Fruit fly (Drosophila melanogaster) whole organism, embryonic: ENCODE results near the gene CG13659.

Source experiments
- B-H1 ChIP-seq: fragments of 200-800 bp; sonication (Bioruptor generic); IDR thresholded peaks from 3 replicates; pipeline ENCODE4 v1.3.6; 2022; ENCODE audit warnings: missing biosample characterization, missing genetic modification characterization
- CG10209 ChIP-seq: fragments of 200-800 bp; sonication (Bioruptor generic); optimal IDR thresholded peaks from 3 replicates; lab custom pipeline; 2017; ENCODE audit warnings: missing biosample characterization, mild to moderate bottlenecking, missing genetic modification characterization, missing genetic modification reagents
- CG11093 ChIP-seq: fragments of 200-800 bp; sonication (Bioruptor generic); IDR thresholded peaks from 3 replicates; pipeline ENCODE4 v1.3.6; 2022; ENCODE audit warnings: missing biosample characterization, missing genetic modification characterization
- CG12071 ChIP-seq: fragments of 200-800 bp; sonication (Bioruptor generic); optimal IDR thresholded peaks from 3 replicates; lab custom pipeline; 2018; ENCODE audit warnings: missing biosample characterization, mild to moderate bottlenecking, missing genetic modification characterization
- CG14667 ChIP-seq: fragments of 200-800 bp; sonication (Bioruptor generic); IDR thresholded peaks from 2 replicates; pipeline ENCODE4 v1.3.6; 2022; ENCODE audit warnings: missing biosample characterization, missing genetic modification characterization
- CG14710 ChIP-seq: fragments of 200-800 bp; sonication (Bioruptor generic); optimal IDR thresholded peaks from 3 replicates; lab custom pipeline; 2019; ENCODE audit warnings: missing biosample characterization, mild to moderate bottlenecking, missing genetic modification characterization, moderate library complexity
- CG15479 ChIP-seq: fragments of 200-800 bp; sonication (Bioruptor generic); optimal IDR thresholded peaks from 3 replicates; lab custom pipeline; 2019; ENCODE audit warnings: missing biosample characterization, mild to moderate bottlenecking, missing genetic modification characterization, moderate library complexity
- CG1792 ChIP-seq: fragments of 200-800 bp; sonication (Bioruptor generic); optimal IDR thresholded peaks from 2 replicates; lab custom pipeline; 2016; ENCODE audit warnings: missing biosample characterization, missing genetic modification characterization
- CG18764 ChIP-seq: fragments of 200-800 bp; sonication (Bioruptor generic); optimal IDR thresholded peaks from 3 replicates; lab custom pipeline; 2016; ENCODE audit warnings: missing biosample characterization, missing genetic modification characterization
- CG2712 ChIP-seq: fragments of 200-800 bp; optimal IDR thresholded peaks from 3 replicates; lab custom pipeline; 2019; ENCODE audit warnings: missing biosample characterization, mild to moderate bottlenecking, missing genetic modification characterization, moderate library complexity
- CG3281 ChIP-seq: fragments of 200-800 bp; sonication (Bioruptor generic); optimal IDR thresholded peaks from 3 replicates; lab custom pipeline; 2017; ENCODE audit warnings: missing biosample characterization, mild to moderate bottlenecking, missing genetic modification characterization
- CG42726 ChIP-seq: fragments of 200-800 bp; sonication (Bioruptor generic); IDR thresholded peaks from 2 replicates; pipeline ENCODE4 v1.3.6; 2022; ENCODE audit warnings: missing biosample characterization, missing genetic modification characterization; ENCODE audit not compliant: partially characterized antibody
- CG7372 ChIP-seq: fragments of 200-800 bp; sonication (Bioruptor generic); IDR thresholded peaks from 2 replicates; pipeline ENCODE4 v1.3.6; 2022; ENCODE audit warnings: missing biosample characterization, missing genetic modification characterization
- CG8290 ChIP-seq, 3 experiments: fragments of 200-800 bp; sonication (Bioruptor generic); optimal IDR thresholded peaks; 2 replicates each; lab custom pipeline; 2016 to 2019; ENCODE audit warnings: missing biosample characterization in 3 of 3, missing genetic modification characterization in 3 of 3, mild to moderate bottlenecking in 2 of 3, moderate library complexity in 1 of 3
- CG9437 ChIP-seq: fragments of 200-800 bp; sonication (Bioruptor generic); optimal IDR thresholded peaks from 2 replicates; lab custom pipeline; 2018; ENCODE audit warnings: missing biosample characterization, mild to moderate bottlenecking, missing genetic modification characterization
- Chrac-16 ChIP-seq: fragments of 200-800 bp; sonication (Bioruptor generic); optimal IDR thresholded peaks from 3 replicates; lab custom pipeline; 2016; ENCODE audit warnings: missing biosample characterization, missing genetic modification characterization
- CoRest ChIP-seq: fragments of 200-800 bp; sonication (Bioruptor generic); optimal IDR thresholded peaks from 3 replicates; lab custom pipeline; 2018; ENCODE audit warnings: missing biosample characterization, mild to moderate bottlenecking, missing genetic modification characterization, moderate library complexity
- Doc2 ChIP-seq: fragments of 200-800 bp; sonication (Bioruptor generic); IDR thresholded peaks from 2 replicates; pipeline ENCODE4 v1.3.6; 2022; ENCODE audit warnings: missing biosample characterization, missing genetic modification characterization
- MBD-R2 ChIP-seq: fragments of 200-800 bp; sonication (Bioruptor generic); IDR thresholded peaks from 2 replicates; pipeline ENCODE4 v1.3.6; 2022; ENCODE audit warnings: missing biosample characterization, missing genetic modification characterization
- MESR4 ChIP-seq: fragments of 200-800 bp; sonication (Bioruptor generic); optimal IDR thresholded peaks from 2 replicates; lab custom pipeline; 2018; ENCODE audit warnings: missing biosample characterization, mild to moderate bottlenecking, missing genetic modification characterization, moderate library complexity
- Myb ChIP-seq: fragments of 200-800 bp; sonication (Bioruptor generic); optimal IDR thresholded peaks from 2 replicates; lab custom pipeline; 2016; ENCODE audit warnings: missing biosample characterization, missing genetic modification characterization
- NfI ChIP-seq: fragments of 200-800 bp; sonication (Bioruptor generic); optimal IDR thresholded peaks from 3 replicates; lab custom pipeline; 2018; ENCODE audit warnings: missing biosample characterization, mild to moderate bottlenecking, missing genetic modification characterization, moderate library complexity
- Oaz ChIP-seq: fragments of 200-800 bp; sonication (Bioruptor generic); IDR thresholded peaks from 2 replicates; pipeline ENCODE4 v1.3.6; 2022; ENCODE audit warnings: missing biosample characterization, missing genetic modification characterization
- PHDP ChIP-seq: fragments of 200-800 bp; sonication (Bioruptor generic); optimal IDR thresholded peaks from 3 replicates; lab custom pipeline; 2018; ENCODE audit warnings: missing biosample characterization, mild to moderate bottlenecking, missing genetic modification characterization, moderate library complexity
- Pdp1 ChIP-seq, 2 experiments: fragments of 200-800 bp; sonication (Bioruptor generic); optimal IDR thresholded peaks; 3 replicates each; lab custom pipeline; 2016; ENCODE audit warnings: missing biosample characterization in 2 of 2, missing genetic modification characterization in 2 of 2, mild to moderate bottlenecking in 1 of 2, moderate library complexity in 1 of 2
- Sin3A ChIP-seq: fragments of >200 bp; optimal IDR thresholded peaks from 2 replicates; lab custom pipeline; 2018
- Sry-δ ChIP-seq: fragments of 200-800 bp; sonication (Bioruptor generic); optimal IDR thresholded peaks from 2 replicates; lab custom pipeline; 2016; ENCODE audit warnings: missing biosample characterization, missing genetic modification characterization
- Trl ChIP-seq, 3 experiments: fragments of >200 bp in 2 of 3; fragments of 200-800 bp in 1 of 3; sonication (Bioruptor generic) in 1 of 3; optimal IDR thresholded peaks; 2 replicates in 1 of 3; 3 replicates in 2 of 3; lab custom pipeline; 2016 to 2017; ENCODE audit warnings: missing biosample characterization in 1 of 3, missing genetic modification characterization in 1 of 3
- abd-A ChIP-seq: fragments of 200-800 bp; sonication (Bioruptor generic); optimal IDR thresholded peaks from 3 replicates; lab custom pipeline; 2019; ENCODE audit warnings: missing biosample characterization, mild to moderate bottlenecking, missing genetic modification characterization, moderate library complexity
- ap ChIP-seq: fragments of 200-800 bp; sonication (Bioruptor generic); IDR thresholded peaks from 2 replicates; pipeline ENCODE4 v1.3.6; 2022; ENCODE audit warnings: missing biosample characterization, missing genetic modification characterization
- br ChIP-seq: fragments of >200 bp; optimal IDR thresholded peaks from 2 replicates; lab custom pipeline; 2017
- btn ChIP-seq: fragments of 200-800 bp; sonication (Bioruptor generic); optimal IDR thresholded peaks from 2 replicates; lab custom pipeline; 2016; ENCODE audit warnings: missing biosample characterization, missing genetic modification characterization
- caup ChIP-seq: fragments of 200-800 bp; sonication (Bioruptor generic); optimal IDR thresholded peaks from 3 replicates; lab custom pipeline; 2017; ENCODE audit warnings: missing biosample characterization, mild to moderate bottlenecking, missing genetic modification characterization, moderate library complexity; ENCODE audit not compliant: severe bottlenecking
- cg ChIP-seq: fragments of 200-800 bp; sonication (Bioruptor generic); optimal IDR thresholded peaks from 3 replicates; lab custom pipeline; 2019; ENCODE audit warnings: missing biosample characterization, mild to moderate bottlenecking, missing genetic modification characterization, moderate library complexity
- chinmo ChIP-seq: fragments of 200-800 bp; sonication (Bioruptor generic); IDR thresholded peaks from 4 replicates; pipeline ENCODE4 v1.3.6; 2022; ENCODE audit warnings: missing biosample characterization, missing genetic modification characterization; ENCODE audit not compliant: partially characterized antibody
- croc ChIP-seq: fragments of 200-800 bp; sonication (Bioruptor generic); conservative IDR thresholded peaks from 3 replicates; pipeline ENCODE4 v1.3.6; 2022; ENCODE audit warnings: missing biosample characterization, missing genetic modification characterization
- gsb ChIP-seq: fragments of 200-800 bp; sonication (Bioruptor generic); IDR thresholded peaks from 2 replicates; pipeline ENCODE4 v1.3.6; 2022; ENCODE audit warnings: missing biosample characterization, missing genetic modification characterization
- ham ChIP-seq: fragments of 200-800 bp; sonication (Bioruptor generic); IDR thresholded peaks from 2 replicates; pipeline ENCODE4 v1.3.6; 2022; ENCODE audit warnings: missing biosample characterization, missing genetic modification characterization
- hkb ChIP-seq, 2 experiments: fragments of 200-800 bp in 1 of 2; fragments of >200 bp in 1 of 2; sonication (Bioruptor generic) in 1 of 2; IDR thresholded peaks in 1 of 2; optimal IDR thresholded peaks in 1 of 2; 2 replicates each; pipeline versions ENCODE4 v1.3.6 to Lab custom; 2017 to 2022; ENCODE audit warnings: missing biosample characterization in 1 of 2, missing genetic modification characterization in 1 of 2
- ind ChIP-seq: fragments of 200-800 bp; sonication (Bioruptor generic); optimal IDR thresholded peaks from 3 replicates; lab custom pipeline; 2016; ENCODE audit warnings: missing biosample characterization, missing genetic modification characterization
- kah ChIP-seq: fragments of 200-800 bp; sonication (Bioruptor generic); optimal IDR thresholded peaks from 2 replicates; lab custom pipeline; 2018; ENCODE audit warnings: missing biosample characterization, mild to moderate bottlenecking, missing genetic modification characterization
- oc ChIP-seq: fragments of 200-800 bp; sonication (Bioruptor generic); optimal IDR thresholded peaks from 2 replicates; lab custom pipeline; 2018; ENCODE audit warnings: missing biosample characterization, mild to moderate bottlenecking, missing genetic modification characterization, moderate library complexity
- pan ChIP-seq, 4 experiments: fragments of >200 bp in 3 of 4; fragments of 200-800 bp in 1 of 4; sonication (Bioruptor generic) in 1 of 4; optimal IDR thresholded peaks in 3 of 4; IDR thresholded peaks in 1 of 4; 2 replicates each; pipeline versions ENCODE4 v1.3.6 to Lab custom; 2017 to 2022; ENCODE audit warnings: missing biosample characterization in 2 of 4, missing genetic modification characterization in 2 of 4, mixed read lengths in 1 of 4
- pros ChIP-seq: fragments of 200-800 bp; sonication (Bioruptor generic); optimal IDR thresholded peaks from 3 replicates; lab custom pipeline; 2019; ENCODE audit warnings: missing biosample characterization, mild to moderate bottlenecking, missing genetic modification characterization, moderate library complexity
- repo ChIP-seq: fragments of 200-800 bp; sonication (Bioruptor generic); optimal IDR thresholded peaks from 2 replicates; lab custom pipeline; 2016; ENCODE audit warnings: missing biosample characterization, missing genetic modification characterization
- sima ChIP-seq: fragments of 200-800 bp; sonication (Bioruptor generic); optimal IDR thresholded peaks from 2 replicates; lab custom pipeline; 2016; ENCODE audit warnings: missing biosample characterization, missing genetic modification characterization
- sna ChIP-seq: fragments of 200-800 bp; sonication (Bioruptor generic); IDR thresholded peaks from 2 replicates; pipeline ENCODE4 v1.3.6; 2022; ENCODE audit warnings: missing biosample characterization, missing genetic modification characterization; ENCODE audit not compliant: partially characterized antibody
- ssp ChIP-seq: fragments of 200-800 bp; sonication (Bioruptor generic); IDR thresholded peaks from 2 replicates; pipeline ENCODE4 v1.3.6; 2022; ENCODE audit warnings: missing biosample characterization, missing genetic modification characterization
- ttk ChIP-seq: fragments of 200-800 bp; sonication (Bioruptor generic); IDR thresholded peaks from 2 replicates; pipeline ENCODE4 v2.1.2; 2022; ENCODE audit warnings: missing biosample characterization, missing genetic modification characterization

The CG13659 gene

DNA sequence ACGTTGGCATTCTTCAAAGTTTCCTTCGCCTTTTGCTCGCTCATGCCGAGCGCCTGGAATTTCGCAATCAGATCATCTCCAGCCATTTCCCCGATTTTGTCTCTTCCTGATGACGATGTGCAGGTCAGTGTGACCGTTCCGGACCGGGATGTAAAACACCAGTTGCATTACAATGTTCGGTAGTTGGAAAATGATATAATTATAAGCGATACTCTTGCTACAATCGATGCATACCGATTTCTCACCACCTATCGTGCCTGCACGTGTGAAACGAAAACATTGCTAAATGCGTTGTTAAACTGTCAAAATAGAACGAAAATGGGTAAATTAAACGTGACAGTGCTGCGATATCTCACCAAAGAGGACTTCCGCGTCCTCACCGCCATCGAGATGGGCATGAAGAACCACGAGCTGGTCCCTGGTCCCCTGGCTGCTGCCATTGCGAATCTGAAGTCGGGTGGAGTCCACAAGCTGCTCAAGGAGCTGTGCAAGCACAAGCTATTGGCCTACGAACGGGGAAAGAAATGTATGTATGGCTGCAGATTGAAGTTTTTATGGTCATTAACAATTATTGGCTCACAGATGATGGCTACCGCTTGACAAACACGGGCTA lies 35.0 kb upstream of the CG13659 start, which contains the start of the genes GlnRS and RIOK2 (continued):
- no peak for TF ChIP-seq B-H1
- no peak for TF ChIP-seq PHDP
- TF ChIP-seq btn (GFP tag; lab: Kevin White, UChicago), result no peak
- TF ChIP-seq CG3281 (GFP tag; lab: Kevin White, UChicago), result no peak
- no peak for TF ChIP-seq gsb (GFP tag; lab: Robert Waterston, UW)
- TF ChIP-seq CG12071 (GFP tag; lab: Kevin White, UChicago), result no peak
- TF ChIP-seq ttk (GFP tag; lab: Robert Waterston, UW), result no peak
- peak; percentile 95 for TF ChIP-seq MESR4
- TF ChIP-seq CG7372, result no peak
- TF ChIP-seq ham, result no peak
- no peak for TF ChIP-seq repo (GFP tag; lab: Kevin White, UChicago)
- no peak for TF ChIP-seq Doc2 (GFP tag; lab: Robert Waterston, UW)
- no peak for TF ChIP-seq CG9437 (GFP tag; lab: Kevin White, UChicago)
- peak; percentile 44 for TF ChIP-seq kah (GFP tag; lab: Kevin White, UChicago)
- peak; percentile 98 for TF ChIP-seq MBD-R2 (GFP tag; lab: Robert Waterston, UW)
- TF ChIP-seq croc (GFP tag; lab: Robert Waterston, UW), result no peak; the same call in 2 of the 3 replicates
- TF ChIP-seq Trl (optimal IDR thresholded peaks at IDR 0.05; lab: Kevin White, UChicago), result no peak
- no peak for TF ChIP-seq Trl (GFP tag; optimal IDR thresholded peaks at IDR 0.05; lab: Kevin White, UChicago)
- TF ChIP-seq hkb (optimal IDR thresholded peaks at IDR 0.05; lab: Kevin White, UChicago), result no peak
- no peak for TF ChIP-seq hkb (GFP tag; IDR thresholded peaks at IDR 0.05; lab: Robert Waterston, UW)
- TF ChIP-seq Oaz (GFP tag; lab: Robert Waterston, UW), result no peak
- no peak for TF ChIP-seq abd-A (tag; lab: Kevin White, UChicago)
- no peak for TF ChIP-seq CG15479 (GFP tag; lab: Kevin White, UChicago)
- TF ChIP-seq CG14667 (GFP tag; lab: Robert Waterston, UW), result no peak
- no peak for TF ChIP-seq CG1792 (GFP tag; lab: Kevin White, UChicago)
- no peak for TF ChIP-seq CG18764 (GFP tag; lab: Kevin White, UChicago)
- peak; percentile 48 for TF ChIP-seq CG2712 (tag; lab: Kevin White, UChicago)
- TF ChIP-seq CG10209 (GFP tag; lab: Kevin White, UChicago), result no peak
- no peak for TF ChIP-seq pan (optimal IDR thresholded peaks at IDR 0.05; lab: Kevin White, UChicago)
- TF ChIP-seq pan (GFP tag; optimal IDR thresholded peaks at IDR 0.05 in 1 of 2, IDR thresholded peaks at IDR 0.05 in 1 of 2), result no peak
- TF ChIP-seq ind (GFP tag; lab: Kevin White, UChicago), result no peak
- no peak for TF ChIP-seq Pdp1 (GFP tag; optimal IDR thresholded peaks at IDR 0.05; lab: Kevin White, UChicago)
- TF ChIP-seq NfI, result no peak
- no peak for TF ChIP-seq cg (GFP tag; lab: Kevin White, UChicago)
- peak; percentile 91 for TF ChIP-seq CG42726 (GFP tag; lab: Robert Waterston, UW)
- peak; percentile 78 for TF ChIP-seq Sin3A (lab: Kevin White, UChicago)
- TF ChIP-seq CoRest (tag; lab: Kevin White, UChicago), result no peak
- no peak for TF ChIP-seq sima (GFP tag; lab: Kevin White, UChicago)
- TF ChIP-seq Sry-δ (GFP tag; lab: Kevin White, UChicago), result peak; percentile 84
- TF ChIP-seq ap (GFP tag; lab: Robert Waterston, UW), result no peak
- peak; percentile 100 for TF ChIP-seq chinmo (GFP tag; lab: Robert Waterston, UW)
- no peak for TF ChIP-seq caup (GFP tag; lab: Kevin White, UChicago)
- no peak for TF ChIP-seq pros
- no peak for TF ChIP-seq oc (tag; lab: Kevin White, UChicago)
- peak; percentile 60 for TF ChIP-seq Myb (GFP tag; lab: Kevin White, UChicago)
- TF ChIP-seq sna (GFP tag; lab: Robert Waterston, UW), result peak; percentile 93
- TF ChIP-seq br (lab: Kevin White, UChicago), result no peak
- peak; percentile 100 for TF ChIP-seq ssp (GFP tag; lab: Robert Waterston, UW)
- no peak for TF ChIP-seq CG11093 (GFP tag; lab: Robert Waterston, UW)
- no peak for TF ChIP-seq CG14710 (tag; lab: Kevin White, UChicago)
- TF ChIP-seq CG8290 (GFP tag; optimal IDR thresholded peaks at IDR 0.05; lab: Kevin White, UChicago), result no peak
- no peak for TF ChIP-seq CG8290 (tag; optimal IDR thresholded peaks at IDR 0.05; lab: Kevin White, UChicago)
- no peak for TF ChIP-seq Chrac-16 (GFP tag; lab: Kevin White, UChicago)
